Worm (Caenorhabditis elegans) whole organism, L4 larva: ENCODE data around the gene tpra-1.

ENCODE experiments used
- daf-16 ChIP-seq, 3 experiments: sonication (generic microtip); optimal IDR thresholded peaks; 2 replicates each; lab custom pipeline; 2016 to 2017; ENCODE audit warnings: missing genetic modification characterization in 3 of 3, missing genetic modification reagents in 3 of 3, mild to moderate bottlenecking in 2 of 3, missing compliant biosample characterization in 2 of 3, missing biosample characterization in 1 of 3, moderate library complexity in 1 of 3
- mep-1 ChIP-seq: fragments of 150-350 bp; sonication (generic microtip); optimal IDR thresholded peaks from 3 replicates; lab custom pipeline; 2014; ENCODE audit warnings: missing biosample characterization, missing genetic modification characterization
- nhr-102 ChIP-seq: sonication (generic microtip); optimal IDR thresholded peaks from 2 replicates; lab custom pipeline; 2016; ENCODE audit warnings: mild to moderate bottlenecking, missing genetic modification characterization, moderate library complexity, missing compliant biosample characterization
- unc-39 ChIP-seq: sonication (generic microtip); optimal IDR thresholded peaks from 2 replicates; lab custom pipeline; 2017; ENCODE audit warnings: missing biosample characterization, missing genetic modification characterization
- ztf-11 ChIP-seq: fragments of 150-350 bp; optimal IDR thresholded peaks from 2 replicates; lab custom pipeline; 2014; ENCODE audit warnings: missing biosample characterization, missing genetic modification characterization

ce11 chrIV:8965883-8966282 is 9.6 kb downstream of the tpra-1 start, which contains the start of gene C53B4.2:
- TF ChIP-seq mep-1 (tag; lab: Kevin White, UChicago) = no peak
- no peak for TF ChIP-seq ztf-11 (tag; lab: Kevin White, UChicago)
- TF ChIP-seq unc-39 (tag; lab: Kevin White, UChicago) = no peak
- no peak for TF ChIP-seq nhr-102 (tag; lab: Kevin White, UChicago)
- no peak for TF ChIP-seq daf-16 (GFP tag; optimal IDR thresholded peaks at IDR 0.05; lab: Kevin White, UChicago)
- TF ChIP-seq daf-16 (tag; optimal IDR thresholded peaks at IDR 0.05; lab: Kevin White, UChicago) = no peak
